Fruit fly (Drosophila melanogaster): ENCODE data around the gene Pus10.
A peak's percentile ranks its signal among the peaks of the same experiment; 100 is the strongest.

Pus10 gene

dm6 chr2L:117750-118149, 37.4 kb downstream of the Pus10 start:
- TF ChIP-seq CG8478 (optimal IDR thresholded peaks at IDR 0.05) = no peak
- no peak for TF ChIP-seq CTCF (optimal IDR thresholded peaks at IDR 0.05)

- TF ChIP-seq CG8478 (optimal IDR thresholded peaks at IDR 0.05) (no peak), CTCF (optimal IDR thresholded peaks at IDR 0.05) (no peak)
These were observed 38.7 kb downstream of the Pus10 start, which contains the start of gene CG13694 for dm6 chr2L:116388-116787. Gene CG13694 (minus strand): TSS chr2L:116488.

dm6 chr2L:114429-114828, 40.7 kb downstream of the Pus10 start, which contains the start of gene ND-15:
Gene ND-15 (plus strand): TSS chr2L:114726.
- TF ChIP-seq CG8478 (optimal IDR thresholded peaks at IDR 0.05) (no peak), CTCF (optimal IDR thresholded peaks at IDR 0.05) (peak in 1 of 2 experiments; percentile 14)

- no peak for TF ChIP-seq CTCF (optimal IDR thresholded peaks at IDR 0.05)
- TF ChIP-seq CG8478 (optimal IDR thresholded peaks at IDR 0.05) = no peak
These were observed 45.1 kb downstream of the Pus10 start for dm6 chr2L:110046-110445.

- TF ChIP-seq CTCF (optimal IDR thresholded peaks at IDR 0.05) = no peak
- no peak for TF ChIP-seq CG8478 (optimal IDR thresholded peaks at IDR 0.05)
These were observed 45.9 kb downstream of the Pus10 start for dm6 chr2L:109098-109799.

dm6 chr2L:107476-108436, 47.3 kb downstream of the Pus10 start:
- TF ChIP-seq CTCF (optimal IDR thresholded peaks at IDR 0.05) (peak in 1 of 2 experiments; percentile 2), CG8478 (optimal IDR thresholded peaks at IDR 0.05) (no peak)

dm6 chr2L:107032-107431, 48.1 kb downstream of the Pus10 start:
- TF ChIP-seq CG8478 (optimal IDR thresholded peaks at IDR 0.05) (no peak), CTCF (optimal IDR thresholded peaks at IDR 0.05) (no peak)

dm6 chr2L:106540-106939, 48.6 kb downstream of the Pus10 start, which contains the start of the genes Nhe1 and Sam-S:
Gene Nhe1 (minus strand): TSS chr2L:106732.
Gene Sam-S (plus strand): TSS chr2L:106903.
- no peak for TF ChIP-seq CTCF (optimal IDR thresholded peaks at IDR 0.05)
- TF ChIP-seq CG8478 (optimal IDR thresholded peaks at IDR 0.05) = no peak
